Worm (Caenorhabditis elegans): ENCODE data around the gene C33D9.13.

C33D9.13 gene

DNA sequence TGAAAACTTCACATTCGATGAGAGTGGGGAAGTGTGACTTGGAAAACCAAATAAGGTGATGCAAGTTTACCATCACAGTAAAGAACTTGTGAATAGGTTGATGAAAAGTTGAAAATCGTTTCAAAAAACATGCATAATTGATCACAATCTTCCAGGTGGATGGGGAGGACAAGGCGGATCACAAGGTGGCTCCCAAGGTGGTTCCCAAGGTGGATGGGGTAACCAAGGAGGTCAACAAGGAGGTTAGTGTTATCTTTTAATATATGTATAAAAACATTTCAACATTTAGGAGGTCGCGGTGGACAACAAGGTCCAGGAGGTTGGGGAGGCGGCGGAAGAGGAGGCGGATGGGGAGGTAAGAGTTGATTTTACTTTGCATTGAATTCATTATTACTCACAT lies 32.6 kb upstream of the C33D9.13 start, which contains the start of gene T28C6.10:
Gene T28C6.10 (plus strand): TSS at position 301 of the 400 bp plus-strand sequence.
- TF ChIP-seq daf-12 (tag; optimal IDR thresholded peaks at IDR 0.05) (no peak), skn-1 (tag; optimal IDR thresholded peaks at IDR 0.05) (no peak), R02D3.7 (tag; optimal IDR thresholded peaks at IDR 0.05) (no peak), pqm-1 (tag; optimal IDR thresholded peaks at IDR 0.05) (no peak), mdl-1 (tag; optimal IDR thresholded peaks at IDR 0.05) (no peak), fkh-10 (GFP tag; optimal IDR thresholded peaks at IDR 0.05) (no peak), egl-5 (tag; optimal IDR thresholded peaks at IDR 0.05) (no peak), mml-1 (tag; optimal IDR thresholded peaks at IDR 0.05) (no peak), hmg-11 (tag; optimal IDR thresholded peaks at IDR 0.05) (no peak), nhr-43 (tag; optimal IDR thresholded peaks at IDR 0.05; ENCODE audit: poor library complexity, severe bottlenecking) (no peak), ceh-9 (tag; optimal IDR thresholded peaks at IDR 0.05) (no peak), nhr-77 (tag; optimal IDR thresholded peaks at IDR 0.05) (no peak), ceh-16 (tag; optimal IDR thresholded peaks at IDR 0.05) (no peak)

DNA sequence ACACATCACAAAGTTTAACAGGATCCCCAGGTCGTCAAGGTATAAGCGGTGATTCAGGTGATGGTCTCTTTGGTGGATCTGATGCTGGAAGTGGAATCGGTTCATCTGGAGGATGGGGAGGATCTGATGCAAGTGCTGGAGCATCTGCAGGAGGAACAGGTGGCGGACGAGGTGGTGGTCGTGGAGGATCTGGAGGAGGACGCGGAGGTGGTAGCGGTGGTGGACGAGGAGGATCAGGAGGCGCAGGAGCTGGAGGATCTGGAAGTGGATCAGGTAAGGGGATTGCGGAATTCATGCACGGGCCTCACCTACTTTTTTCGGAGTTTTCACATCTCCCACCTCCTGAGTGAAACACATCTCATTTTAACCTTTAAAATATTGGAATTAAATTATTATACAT lies 31.5 kb upstream of the C33D9.13 start:
- TF ChIP-seq lsy-12 (tag; optimal IDR thresholded peaks at IDR 0.05) (no peak), nhr-25 (tag; optimal IDR thresholded peaks at IDR 0.05) (no peak), jun-1 (tag; optimal IDR thresholded peaks at IDR 0.05) (no peak), ceh-82 (tag; optimal IDR thresholded peaks at IDR 0.05) (no peak), R02D3.7 (tag; optimal IDR thresholded peaks at IDR 0.05) (no peak), zag-1 (tag; optimal IDR thresholded peaks at IDR 0.05) (no peak), nhr-28 (tag; optimal IDR thresholded peaks at IDR 0.05) (no peak), ztf-11 (tag; optimal IDR thresholded peaks at IDR 0.05) (no peak), skn-1 (tag; optimal IDR thresholded peaks at IDR 0.05) (no peak), pha-4 (tag; optimal IDR thresholded peaks at IDR 0.05) (no peak), ztf-4 (tag; optimal IDR thresholded peaks at IDR 0.05) (no peak), fkh-10 (GFP tag; optimal IDR thresholded peaks at IDR 0.05) (no peak), daf-12 (tag; optimal IDR thresholded peaks at IDR 0.05) (no peak), mml-1 (tag; optimal IDR thresholded peaks at IDR 0.05) (no peak), aly-2 (tag; optimal IDR thresholded peaks at IDR 0.05) (no peak)

DNA sequence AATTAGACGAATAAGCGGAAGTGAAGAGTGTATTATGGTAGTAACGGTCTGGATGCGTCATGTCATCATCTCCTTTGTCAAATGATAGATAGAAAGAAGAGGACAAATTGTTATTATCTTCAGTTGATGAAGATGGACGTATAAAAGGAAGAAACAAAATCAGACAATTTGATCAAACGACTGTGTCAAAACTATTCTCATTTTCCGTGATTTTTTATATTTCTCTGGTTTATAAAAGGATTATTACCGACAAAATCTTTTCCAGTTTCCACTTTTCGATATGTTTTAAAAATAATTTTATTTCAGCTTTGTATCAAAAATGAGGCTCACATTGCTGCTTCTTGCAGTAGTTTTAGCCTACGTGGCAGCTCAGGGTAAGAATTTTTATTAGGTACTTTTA lies 31.0 kb upstream of the C33D9.13 start, which contains the start of gene grsp-2:
Gene grsp-2 (plus strand): TSS at position 301 of the 400 bp plus-strand sequence.
- TF ChIP-seq ceh-82 (tag; optimal IDR thresholded peaks at IDR 0.05) (no peak), ama-1 (optimal IDR thresholded peaks at IDR 0.05) (no peak), nhr-77 (tag; optimal IDR thresholded peaks at IDR 0.05) (no peak), egl-27 (tag; optimal IDR thresholded peaks at IDR 0.05) (no peak), nhr-11 (tag; optimal IDR thresholded peaks at IDR 0.05) (no peak), nhr-28 (tag; optimal IDR thresholded peaks at IDR 0.05) (no peak), egl-5 (tag; optimal IDR thresholded peaks at IDR 0.05) (no peak), R02D3.7 (tag; optimal IDR thresholded peaks at IDR 0.05) (no peak), ceh-16 (tag; optimal IDR thresholded peaks at IDR 0.05) (no peak)

DNA sequence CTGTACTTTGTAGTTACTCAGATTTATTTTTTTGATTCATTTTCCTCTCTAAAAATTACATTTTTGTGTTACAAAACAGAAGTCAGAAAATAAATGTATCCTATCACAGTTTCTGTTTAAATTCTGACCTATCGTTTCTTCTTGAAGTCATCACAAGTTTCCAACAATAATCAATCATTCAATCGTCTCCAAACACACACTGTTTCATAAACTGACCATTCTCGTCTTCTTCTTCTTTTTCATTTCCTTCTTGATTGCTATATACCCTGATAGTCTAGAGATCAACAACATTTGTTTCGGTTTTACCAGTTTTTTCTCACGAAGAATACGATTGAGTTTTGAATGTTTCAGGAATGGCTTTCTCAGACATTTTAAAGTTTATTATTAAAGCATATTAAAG lies 30.1 kb upstream of the C33D9.13 start:
- peak; percentile 2 for TF ChIP-seq nhr-43 (tag; optimal IDR thresholded peaks at IDR 0.05; ENCODE audit: poor library complexity, severe bottlenecking)
- TF ChIP-seq elt-3 (tag; optimal IDR thresholded peaks at IDR 0.05) = peak in 1 of 3 experiments; percentile 48
- TF ChIP-seq nhr-11 (tag; optimal IDR thresholded peaks at IDR 0.05) = no peak
- TF ChIP-seq nhr-23 (tag; optimal IDR thresholded peaks at IDR 0.05) = peak; percentile 66
- no peak for TF ChIP-seq fos-1 (tag; optimal IDR thresholded peaks at IDR 0.05)
- no peak for TF ChIP-seq tbx-2 (tag; optimal IDR thresholded peaks at IDR 0.05)

DNA sequence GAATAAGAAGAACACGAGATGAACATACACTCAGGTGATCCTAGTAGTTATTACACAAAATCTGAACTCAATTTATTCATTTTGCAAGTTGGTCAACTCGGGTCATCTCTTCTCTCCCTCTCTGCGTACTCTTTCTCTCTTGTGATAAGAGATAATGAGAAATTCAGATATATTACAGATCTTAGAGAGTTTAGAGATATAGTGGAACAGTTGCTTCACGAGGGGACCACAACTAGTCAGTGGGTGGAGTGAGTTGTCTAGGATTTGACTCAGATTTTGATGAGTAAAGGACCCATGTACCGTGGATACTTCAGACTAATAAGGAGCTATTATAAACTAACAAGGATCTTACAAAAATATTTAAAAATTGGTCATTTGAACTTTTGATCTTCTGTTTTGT lies 28.5 kb upstream of the C33D9.13 start, which contains the start of gene exc-5:
Gene exc-5 (minus strand): TSS at position 57 of the 400 bp plus-strand sequence.
- TF ChIP-seq aly-2 (tag; optimal IDR thresholded peaks at IDR 0.05) (no peak), ztf-11 (tag; optimal IDR thresholded peaks at IDR 0.05) (no peak), pha-4 (tag; optimal IDR thresholded peaks at IDR 0.05) (no peak), jun-1 (tag; optimal IDR thresholded peaks at IDR 0.05) (no peak), elt-3 (tag; optimal IDR thresholded peaks at IDR 0.05) (no peak)

DNA sequence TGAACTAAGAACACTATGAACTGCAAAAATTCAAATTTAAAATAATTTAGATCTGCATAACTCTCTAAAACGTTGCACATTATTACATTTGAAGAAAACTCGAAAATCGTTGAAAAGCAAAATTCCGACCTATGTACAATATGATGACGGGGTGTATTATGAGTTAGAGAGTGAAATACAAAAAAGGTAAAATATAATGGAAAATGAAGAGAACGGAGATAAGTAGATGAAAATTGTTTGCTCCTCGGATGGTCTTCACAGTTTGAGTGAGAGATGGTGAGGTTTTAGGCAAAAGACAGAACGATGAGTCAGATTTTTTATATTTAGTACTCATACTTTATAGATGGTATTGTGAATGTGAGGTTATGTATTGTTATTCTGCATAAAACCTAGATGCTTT lies 22.2 kb upstream of the C33D9.13 start:
- TF ChIP-seq pha-4 (tag; optimal IDR thresholded peaks at IDR 0.05) = peak; percentile 75
- TF ChIP-seq jun-1 (tag; optimal IDR thresholded peaks at IDR 0.05) = no peak
- no peak for TF ChIP-seq aly-2 (tag; optimal IDR thresholded peaks at IDR 0.05)
- no peak for TF ChIP-seq snpc-4 (tag; optimal IDR thresholded peaks at IDR 0.05)
- no peak for TF ChIP-seq ceh-16 (tag; optimal IDR thresholded peaks at IDR 0.05)
- TF ChIP-seq egl-27 (tag; optimal IDR thresholded peaks at IDR 0.05) = no peak
- TF ChIP-seq eor-1 (tag; optimal IDR thresholded peaks at IDR 0.05) = no peak
- no peak for TF ChIP-seq nfya-1 (tag; optimal IDR thresholded peaks at IDR 0.05; ENCODE audit: insufficient read depth)
- no peak for TF ChIP-seq fkh-2 (tag; optimal IDR thresholded peaks at IDR 0.05)
- TF ChIP-seq pqm-1 (tag; optimal IDR thresholded peaks at IDR 0.05) = peak; percentile 65
- no peak for TF ChIP-seq egl-5 (tag; optimal IDR thresholded peaks at IDR 0.05)
